Worm (Caenorhabditis elegans) whole organism, midembryonic: Measurements from ENCODE around the gene T13C5.2.

Experiments used
- T22C8.4 ChIP-seq: fragments of 200-800 bp; sonication (Bioruptor generic); IDR thresholded peaks from 2 replicates; pipeline ENCODE4 v1.3.6; 2022; ENCODE audit warnings: missing genetic modification characterization, missing compliant biosample characterization
- flt-1 ChIP-seq: fragments of 200-800 bp; sonication (Bioruptor generic); IDR thresholded peaks from 2 replicates; pipeline ENCODE4 v1.3.6; 2022; ENCODE audit warnings: missing genetic modification characterization, missing compliant biosample characterization

- TF ChIP-seq T22C8.4 (GFP tag; lab: Robert Waterston, UW) (no peak), flt-1 (GFP tag; lab: Robert Waterston, UW) (no peak)
These were observed 48.3 kb downstream of the T13C5.2 start, which contains the start of gene C14F11.4 for ce11 chrX:6232998-6233626.
